Worm (Caenorhabditis elegans): ENCODE results near the gene C16C8.21.
"Not testable (repeated sequence)": the region's sequence is repeated elsewhere in the genome, so short reads cannot be mapped to it uniquely, and the experiment has no call there.

C16C8.21 gene

ce11 chrII:3459199-3459598, 11.2 kb downstream of the C16C8.21 start:
- TF ChIP-seq daf-8 (GFP tag; IDR thresholded peaks at IDR 0.05) = no peak
- TF ChIP-seq dpl-1 (GFP tag; optimal IDR thresholded peaks at IDR 0.05) = no peak
- TF ChIP-seq unc-130 (GFP tag; optimal IDR thresholded peaks at IDR 0.05) = no peak
- TF ChIP-seq spr-1 (tag; optimal IDR thresholded peaks at IDR 0.05) = no peak
- no peak for TF ChIP-seq lim-7 (GFP tag; IDR thresholded peaks at IDR 0.05)
- no peak for TF ChIP-seq lin-38 (GFP tag; IDR thresholded peaks at IDR 0.05)
- no peak for TF ChIP-seq dmd-6 (GFP tag; IDR thresholded peaks at IDR 0.05)
- TF ChIP-seq ztf-7 (tag; optimal IDR thresholded peaks at IDR 0.05) = no peak
- TF ChIP-seq aly-2 (tag; optimal IDR thresholded peaks at IDR 0.05) = no peak
- no peak for TF ChIP-seq ceh-32 (tag; optimal IDR thresholded peaks at IDR 0.05; ENCODE audit: poor library complexity)
- no peak for TF ChIP-seq ZK546.5 (tag; optimal IDR thresholded peaks at IDR 0.05)
- no peak for TF ChIP-seq sdz-12 (GFP tag; optimal IDR thresholded peaks at IDR 0.05)
- TF ChIP-seq nhr-111 (GFP tag; optimal IDR thresholded peaks at IDR 0.05) = no peak
- no peak for TF ChIP-seq hmg-1.1 (GFP tag; IDR thresholded peaks at IDR 0.05)
- no peak for TF ChIP-seq aha-1 (tag)

- TF ChIP-seq zfp-3 (GFP tag; conservative IDR thresholded peaks at IDR 0.05) = no peak
Measured at ce11 chrII:3460048-3460447, 12.0 kb downstream of the C16C8.21 start, which contains the start of gene C16C8.7. Gene C16C8.7 (minus strand): TSS chrII:3460148.

- TF ChIP-seq F10B5.3 (tag; optimal IDR thresholded peaks at IDR 0.05) = no peak
- no peak for TF ChIP-seq tag-97 (GFP tag; IDR thresholded peaks at IDR 0.05)
- no peak for TF ChIP-seq nhr-41 (GFP tag; IDR thresholded peaks at IDR 0.05)
- TF ChIP-seq daf-12 (tag; optimal IDR thresholded peaks at IDR 0.05) = no peak
- TF ChIP-seq skn-1 (tag; optimal IDR thresholded peaks at IDR 0.05) = no peak
- no peak for TF ChIP-seq spr-1 (tag; optimal IDR thresholded peaks at IDR 0.05)
- TF ChIP-seq lsy-2 (tag; optimal IDR thresholded peaks at IDR 0.05) = no peak
- TF ChIP-seq ZK337.2 (GFP tag; IDR thresholded peaks at IDR 0.05) = no peak
- TF ChIP-seq saeg-2 (GFP tag; IDR thresholded peaks at IDR 0.05) = no peak
- TF ChIP-seq nhr-76 (tag; optimal IDR thresholded peaks at IDR 0.05) = no peak
- no peak for TF ChIP-seq ceh-32 (tag; optimal IDR thresholded peaks at IDR 0.05; ENCODE audit: poor library complexity)
- TF ChIP-seq hlh-11 (tag; optimal IDR thresholded peaks at IDR 0.05) = no peak
- no peak for TF ChIP-seq F26F4.8 (GFP tag; conservative IDR thresholded peaks at IDR 0.05)
- no peak for TF ChIP-seq rbr-2 (tag; optimal IDR thresholded peaks at IDR 0.05)
- no peak for TF ChIP-seq mep-1 (tag; optimal IDR thresholded peaks at IDR 0.05)
- no peak for TF ChIP-seq nhr-6 (tag; optimal IDR thresholded peaks at IDR 0.05)
- TF ChIP-seq unc-39 (tag; optimal IDR thresholded peaks at IDR 0.05) = no peak
- TF ChIP-seq mdt-29 (GFP tag; IDR thresholded peaks at IDR 0.05) = no peak
- no peak for TF ChIP-seq Y75B8A.6 (GFP tag; IDR thresholded peaks at IDR 0.05)
Measured at ce11 chrII:3461586-3461985, 13.6 kb downstream of the C16C8.21 start, which contains the start of gene C16C8.8. Gene C16C8.8 (minus strand): TSS chrII:3461686.

ce11 chrII:3463097-3463496, 15.1 kb downstream of the C16C8.21 start, which contains the start of gene C16C8.9:
Gene C16C8.9 (minus strand): TSS chrII:3463197.
- TF ChIP-seq Y105C5A.15 (GFP tag; IDR thresholded peaks at IDR 0.05) = no peak
- TF ChIP-seq Y75B8A.6 (GFP tag; IDR thresholded peaks at IDR 0.05) = no peak
- no peak for TF ChIP-seq F44E2.7 (GFP tag; IDR thresholded peaks at IDR 0.05)
- TF ChIP-seq dpl-1 (GFP tag; optimal IDR thresholded peaks at IDR 0.05) = no peak
- TF ChIP-seq mxl-2 (GFP tag; conservative IDR thresholded peaks at IDR 0.05) = no peak

- peak in 1 of 2 experiments; percentile 23 for TF ChIP-seq unc-62 (GFP tag; optimal IDR thresholded peaks at IDR 0.05 in 1 of 2)
- TF ChIP-seq unc-62 (tag; optimal IDR thresholded peaks at IDR 0.05) = not testable (repeated sequence)
Measured at ce11 chrII:3464580-3464979, 16.6 kb downstream of the C16C8.21 start, which contains the start of gene C16C8.10. Gene C16C8.10 (minus strand): TSS chrII:3464680.
